Fruit fly (Drosophila melanogaster) whole organism, embryonic: ENCODE results near the gene Lcp65Ad.

ENCODE experiments used
- Adf1 ChIP-seq: fragments of 200-800 bp; sonication (Bioruptor generic); IDR thresholded peaks from 2 replicates; pipeline ENCODE4 v1.3.6; 2022; ENCODE audit warnings: missing biosample characterization, missing genetic modification characterization
- CG11695 ChIP-seq: fragments of 200-800 bp; sonication (Bioruptor generic); IDR thresholded peaks from 3 replicates; pipeline ENCODE4 v1.3.6; 2022; ENCODE audit warnings: missing biosample characterization, missing genetic modification characterization
- CG12155 ChIP-seq: fragments of 200-800 bp; sonication (Bioruptor generic); optimal IDR thresholded peaks from 3 replicates; lab custom pipeline; 2016; ENCODE audit warnings: missing biosample characterization, missing genetic modification characterization
- CG12299 ChIP-seq: fragments of 200-800 bp; sonication (Bioruptor generic); optimal IDR thresholded peaks from 2 replicates; lab custom pipeline; 2018; ENCODE audit warnings: missing biosample characterization, mild to moderate bottlenecking, missing genetic modification characterization
- CG14710 ChIP-seq: fragments of 200-800 bp; sonication (Bioruptor generic); optimal IDR thresholded peaks from 3 replicates; lab custom pipeline; 2019; ENCODE audit warnings: missing biosample characterization, mild to moderate bottlenecking, missing genetic modification characterization, moderate library complexity
- CG15073 ChIP-seq: fragments of 200-800 bp; sonication (Bioruptor generic); optimal IDR thresholded peaks from 2 replicates; lab custom pipeline; 2016; ENCODE audit warnings: missing biosample characterization, missing genetic modification characterization
- CG15696 ChIP-seq: fragments of 200-800 bp; sonication (Bioruptor generic); optimal IDR thresholded peaks from 2 replicates; lab custom pipeline; 2019; ENCODE audit warnings: missing biosample characterization, mild to moderate bottlenecking, missing genetic modification characterization, moderate library complexity
- CG16813 ChIP-seq: fragments of 200-800 bp; sonication (Bioruptor generic); IDR thresholded peaks from 3 replicates; pipeline ENCODE4 v1.3.6; 2022; ENCODE audit warnings: missing biosample characterization, missing genetic modification characterization; ENCODE audit not compliant: partially characterized antibody
- CG17328 ChIP-seq: fragments of 200-800 bp; sonication (Bioruptor generic); IDR thresholded peaks from 2 replicates; pipeline ENCODE4 v1.3.6; 2022; ENCODE audit warnings: missing biosample characterization, missing genetic modification characterization
- CG18476 ChIP-seq: fragments of 200-800 bp; sonication (Bioruptor generic); optimal IDR thresholded peaks from 2 replicates; lab custom pipeline; 2016; ENCODE audit warnings: missing biosample characterization, mild to moderate bottlenecking, missing genetic modification characterization
- CG18599 ChIP-seq: fragments of 200-800 bp; sonication (Bioruptor generic); optimal IDR thresholded peaks from 3 replicates; lab custom pipeline; 2017; ENCODE audit warnings: missing biosample characterization, missing genetic modification characterization, mild to moderate bottlenecking, moderate library complexity, missing genetic modification reagents
- CG18619 ChIP-seq: fragments of 200-800 bp; sonication (Bioruptor generic); optimal IDR thresholded peaks from 3 replicates; lab custom pipeline; 2017; ENCODE audit warnings: missing biosample characterization, mild to moderate bottlenecking, missing genetic modification characterization
- CG2199 ChIP-seq: fragments of 200-800 bp; sonication (Bioruptor generic); IDR thresholded peaks from 3 replicates; pipeline ENCODE4 v1.3.6; 2022; ENCODE audit warnings: missing biosample characterization, missing genetic modification characterization
- CG2678 ChIP-seq: fragments of 200-800 bp; sonication (Bioruptor generic); optimal IDR thresholded peaks from 3 replicates; lab custom pipeline; 2019; ENCODE audit warnings: missing biosample characterization, mild to moderate bottlenecking, missing genetic modification characterization, moderate library complexity
- CG30431 ChIP-seq: fragments of 200-800 bp; sonication (Bioruptor generic); optimal IDR thresholded peaks from 2 replicates; lab custom pipeline; 2017; ENCODE audit warnings: missing biosample characterization, missing genetic modification characterization
- CG32532 ChIP-seq: fragments of 200-800 bp; sonication (Bioruptor generic); IDR thresholded peaks from 2 replicates; pipeline ENCODE4 v1.3.6; 2022; ENCODE audit warnings: missing biosample characterization, missing genetic modification characterization
- CG33213 ChIP-seq: fragments of 200-800 bp; sonication (Bioruptor generic); optimal IDR thresholded peaks from 3 replicates; lab custom pipeline; 2016; ENCODE audit warnings: missing biosample characterization, missing genetic modification characterization
- CG34422 ChIP-seq: fragments of 200-800 bp; sonication (Bioruptor generic); IDR thresholded peaks from 3 replicates; pipeline ENCODE4 v1.3.6; 2022; ENCODE audit warnings: missing biosample characterization, missing genetic modification characterization
- CG3838 ChIP-seq: fragments of 200-800 bp; sonication (Bioruptor generic); optimal IDR thresholded peaks from 3 replicates; lab custom pipeline; 2016; ENCODE audit warnings: missing biosample characterization, missing genetic modification characterization
- CG4404 ChIP-seq: fragments of 200-800 bp; sonication (Bioruptor generic); IDR thresholded peaks from 2 replicates; pipeline ENCODE4 v1.3.6; 2022; ENCODE audit warnings: missing biosample characterization, missing genetic modification characterization
- CG5180 ChIP-seq: fragments of 200-800 bp; sonication (Bioruptor generic); optimal IDR thresholded peaks from 3 replicates; lab custom pipeline; 2017; ENCODE audit warnings: missing biosample characterization, missing genetic modification characterization, mild to moderate bottlenecking, moderate library complexity, missing genetic modification reagents
- CG6272 ChIP-seq: fragments of 200-800 bp; sonication (Bioruptor generic); IDR thresholded peaks from 2 replicates; pipeline ENCODE4 v1.3.6; 2022; ENCODE audit warnings: missing biosample characterization, missing genetic modification characterization
- CG7372 ChIP-seq: fragments of 200-800 bp; sonication (Bioruptor generic); IDR thresholded peaks from 2 replicates; pipeline ENCODE4 v1.3.6; 2022; ENCODE audit warnings: missing biosample characterization, missing genetic modification characterization
- CG8388 ChIP-seq: fragments of 200-800 bp; sonication (Bioruptor generic); optimal IDR thresholded peaks from 2 replicates; lab custom pipeline; 2019; ENCODE audit warnings: missing biosample characterization, mild to moderate bottlenecking, missing genetic modification characterization, moderate library complexity
- Camta ChIP-seq: fragments of 200-800 bp; sonication (Bioruptor generic); optimal IDR thresholded peaks from 2 replicates; lab custom pipeline; 2016; ENCODE audit warnings: missing biosample characterization, missing genetic modification characterization
- CkIIα-i1 ChIP-seq: fragments of 200-800 bp; sonication (Bioruptor generic); IDR thresholded peaks from 2 replicates; pipeline ENCODE4 v1.3.6; 2022; ENCODE audit warnings: missing biosample characterization, missing genetic modification characterization
- Fer1 ChIP-seq: fragments of 200-800 bp; sonication (Bioruptor generic); optimal IDR thresholded peaks from 2 replicates; lab custom pipeline; 2017; ENCODE audit warnings: missing biosample characterization, mild to moderate bottlenecking, missing genetic modification characterization
- Fer3 ChIP-seq: fragments of 200-800 bp; sonication (Bioruptor generic); optimal IDR thresholded peaks from 2 replicates; lab custom pipeline; 2018; ENCODE audit warnings: missing biosample characterization, mild to moderate bottlenecking, missing genetic modification characterization, moderate library complexity
- HmgD ChIP-seq: fragments of 200-800 bp; sonication (Bioruptor generic); optimal IDR thresholded peaks from 3 replicates; lab custom pipeline; 2016; ENCODE audit warnings: missing biosample characterization, missing genetic modification characterization
- NFAT ChIP-seq: fragments of 200-800 bp; sonication (Bioruptor generic); IDR thresholded peaks from 2 replicates; pipeline ENCODE4 v1.3.6; 2022; ENCODE audit warnings: missing biosample characterization, missing genetic modification characterization
- ap ChIP-seq: fragments of 200-800 bp; sonication (Bioruptor generic); IDR thresholded peaks from 2 replicates; pipeline ENCODE4 v1.3.6; 2022; ENCODE audit warnings: missing biosample characterization, missing genetic modification characterization
- chinmo ChIP-seq: fragments of 200-800 bp; sonication (Bioruptor generic); IDR thresholded peaks from 4 replicates; pipeline ENCODE4 v1.3.6; 2022; ENCODE audit warnings: missing biosample characterization, missing genetic modification characterization; ENCODE audit not compliant: partially characterized antibody
- croc ChIP-seq: fragments of 200-800 bp; sonication (Bioruptor generic); conservative IDR thresholded peaks from 3 replicates; pipeline ENCODE4 v1.3.6; 2022; ENCODE audit warnings: missing biosample characterization, missing genetic modification characterization
- crol ChIP-seq: fragments of 200-800 bp; sonication (Bioruptor generic); IDR thresholded peaks from 2 replicates; pipeline ENCODE4 v1.3.6; 2022; ENCODE audit warnings: missing biosample characterization, missing genetic modification characterization
- crp ChIP-seq, 2 experiments: fragments of 200-800 bp; sonication (Bioruptor generic); optimal IDR thresholded peaks; 2 replicates in 1 of 2; 3 replicates in 1 of 2; lab custom pipeline; 2017; ENCODE audit warnings: missing biosample characterization in 2 of 2, missing genetic modification characterization in 2 of 2, mild to moderate bottlenecking in 1 of 2, moderate library complexity in 1 of 2
- dysf ChIP-seq: fragments of 200-800 bp; sonication (Bioruptor generic); IDR thresholded peaks from 3 replicates; pipeline ENCODE4 v1.3.6; 2022; ENCODE audit warnings: missing biosample characterization, missing genetic modification characterization
- fu2 ChIP-seq: fragments of 200-800 bp; sonication (Bioruptor generic); optimal IDR thresholded peaks from 2 replicates; lab custom pipeline; 2016; ENCODE audit warnings: missing biosample characterization, missing genetic modification characterization
- gem ChIP-seq: fragments of 200-800 bp; sonication (Bioruptor generic); optimal IDR thresholded peaks from 2 replicates; lab custom pipeline; 2019; ENCODE audit warnings: missing biosample characterization, mild to moderate bottlenecking, missing genetic modification characterization, moderate library complexity
- hbn ChIP-seq: fragments of 200-800 bp; sonication (Bioruptor generic); IDR thresholded peaks from 2 replicates; pipeline ENCODE4 v1.3.6; 2022; ENCODE audit warnings: missing biosample characterization, missing genetic modification characterization; ENCODE audit not compliant: partially characterized antibody
- kah ChIP-seq: fragments of 200-800 bp; sonication (Bioruptor generic); optimal IDR thresholded peaks from 2 replicates; lab custom pipeline; 2018; ENCODE audit warnings: missing biosample characterization, mild to moderate bottlenecking, missing genetic modification characterization
- ken ChIP-seq: fragments of 200-800 bp; sonication (Bioruptor generic); IDR thresholded peaks from 3 replicates; pipeline ENCODE4 v1.3.6; 2022; ENCODE audit warnings: missing biosample characterization, missing genetic modification characterization
- kni ChIP-seq: fragments of 200-800 bp; sonication (Bioruptor generic); optimal IDR thresholded peaks from 3 replicates; lab custom pipeline; 2017; ENCODE audit warnings: mild to moderate bottlenecking, missing biosample characterization, missing genetic modification reagents, missing genetic modification characterization
- luna ChIP-seq: fragments of 200-800 bp; sonication (Bioruptor generic); optimal IDR thresholded peaks from 2 replicates; lab custom pipeline; 2016; ENCODE audit warnings: missing biosample characterization, missing genetic modification characterization
- ro ChIP-seq: fragments of 200-800 bp; sonication (Bioruptor generic); IDR thresholded peaks from 2 replicates; pipeline ENCODE4 v1.3.6; 2022; ENCODE audit warnings: missing biosample characterization, missing genetic modification characterization
- sc ChIP-seq, 3 experiments: fragments of >200 bp in 2 of 3; fragments of 200-800 bp in 1 of 3; sonication (Bioruptor generic) in 1 of 3; optimal IDR thresholded peaks; 2 replicates in 2 of 3; 3 replicates in 1 of 3; lab custom pipeline; 2017; ENCODE audit warnings: mild to moderate bottlenecking in 1 of 3, missing biosample characterization in 1 of 3, missing genetic modification characterization in 1 of 3, missing genetic modification reagents in 1 of 3
- sens ChIP-seq: fragments of 200-800 bp; sonication (Bioruptor generic); peaks from one replicate; lab custom pipeline; 2016; ENCODE audit warnings: missing biosample characterization, missing genetic modification characterization
- slp2 ChIP-seq: fragments of 200-800 bp; sonication (Bioruptor generic); optimal IDR thresholded peaks from 2 replicates; lab custom pipeline; 2016; ENCODE audit warnings: missing biosample characterization, missing genetic modification characterization
- stc ChIP-seq: fragments of 200-800 bp; sonication (Bioruptor generic); IDR thresholded peaks from 2 replicates; pipeline ENCODE4 v1.3.6; 2022; ENCODE audit warnings: missing biosample characterization, missing genetic modification characterization
- wor ChIP-seq: fragments of 200-800 bp; sonication (Bioruptor generic); IDR thresholded peaks from 2 replicates; pipeline ENCODE4 v1.3.6; 2022; ENCODE audit warnings: missing biosample characterization, missing genetic modification characterization
- zfh2 ChIP-seq: fragments of 200-800 bp; sonication (Bioruptor generic); optimal IDR thresholded peaks from 2 replicates; lab custom pipeline; 2016; ENCODE audit warnings: missing biosample characterization, missing genetic modification characterization

The Lcp65Ad gene

DNA sequence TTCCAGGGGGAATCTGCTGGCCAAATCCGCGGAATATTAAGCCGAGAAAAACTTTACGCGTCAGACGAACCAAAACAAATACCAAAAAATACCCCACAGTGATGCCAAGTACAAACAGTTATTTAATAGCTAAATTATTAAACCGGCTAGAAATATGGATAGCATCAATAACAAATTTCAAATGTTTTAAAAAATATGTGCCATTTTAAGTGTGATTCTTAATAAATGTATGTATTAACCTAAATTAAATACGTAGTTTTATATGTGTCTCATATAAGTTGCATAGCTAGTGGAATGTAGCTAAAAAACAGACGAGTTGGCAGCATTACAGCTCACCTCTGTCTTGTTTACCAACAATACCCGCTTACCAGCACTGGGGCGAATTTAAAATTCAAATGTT, 38.6 kb downstream of the Lcp65Ad start, which contains the start of gene CG10274 (continued):
- TF ChIP-seq sens (GFP tag; lab: Kevin White, UChicago) (peak; percentile 96), kah (no peak), CkIIα-i1 (GFP tag; lab: Robert Waterston, UW) (no peak), fu2 (peak; percentile 71), crol (GFP tag; lab: Robert Waterston, UW) (no peak), chinmo (GFP tag; lab: Robert Waterston, UW) (no peak), Fer1 (GFP tag; lab: Kevin White, UChicago) (peak; percentile 79), CG16813 (GFP tag; lab: Robert Waterston, UW) (no peak), CG2678 (tag; lab: Kevin White, UChicago) (no peak), slp2 (GFP tag; lab: Kevin White, UChicago) (peak; percentile 61), Adf1 (GFP tag; lab: Robert Waterston, UW) (no peak; the same call in 1 of the 2 replicates), zfh2 (GFP tag; lab: Kevin White, UChicago) (peak; percentile 80), CG30431 (peak; percentile 16), CG15696 (tag; lab: Kevin White, UChicago) (peak; percentile 82), CG11695 (GFP tag; lab: Robert Waterston, UW) (no peak), CG33213 (peak; percentile 62), CG2199 (GFP tag; lab: Robert Waterston, UW) (no peak), CG17328 (GFP tag; lab: Robert Waterston, UW) (peak; percentile 49; the same call in 1 of the 2 replicates), CG14710 (tag; lab: Kevin White, UChicago) (peak; percentile 86), CG15073 (GFP tag; lab: Kevin White, UChicago) (no peak), sc (optimal IDR thresholded peaks at IDR 0.05; lab: Kevin White, UChicago) (no peak), sc (GFP tag; optimal IDR thresholded peaks at IDR 0.05; lab: Kevin White, UChicago) (peak; percentile 29), CG18476 (GFP tag; lab: Kevin White, UChicago) (peak; percentile 44), Fer3 (tag; lab: Kevin White, UChicago) (peak; percentile 73), CG32532 (GFP tag; lab: Robert Waterston, UW) (peak; percentile 66), CG4404 (GFP tag; lab: Robert Waterston, UW) (peak; percentile 71), CG12155 (GFP tag; lab: Kevin White, UChicago) (peak; percentile 90), HmgD (GFP tag; lab: Kevin White, UChicago) (peak; percentile 6), stc (no peak), CG34422 (GFP tag; lab: Robert Waterston, UW) (peak; percentile 77; the same call in 2 of the 3 replicates), CG6272 (0 out of 2 replicates have a peak, but pooled peaks have one; percentile 47), ap (GFP tag; lab: Robert Waterston, UW) (no peak), CG5180 (no peak), CG18599 (GFP tag; lab: Kevin White, UChicago) (no peak), Camta (GFP tag; lab: Kevin White, UChicago) (peak; percentile 70), crp (GFP tag; optimal IDR thresholded peaks at IDR 0.05; lab: Kevin White, UChicago) (peak in 1 of 2 experiments; percentile 16), dysf (GFP tag; lab: Robert Waterston, UW) (peak; percentile 66; the same call in 1 of the 3 replicates), hbn (no peak), NFAT (GFP tag; lab: Robert Waterston, UW) (peak; percentile 59; the same call in 1 of the 2 replicates), croc (GFP tag; lab: Robert Waterston, UW) (peak; percentile 62; the same call in 2 of the 3 replicates), luna (GFP tag; lab: Kevin White, UChicago) (peak; percentile 65), ken (GFP tag; lab: Robert Waterston, UW) (peak; percentile 55; the same call in 2 of the 3 replicates), CG7372 (GFP tag; lab: Robert Waterston, UW) (peak; percentile 66), wor (peak; percentile 29; the same call in 1 of the 2 replicates), gem (tag; lab: Kevin White, UChicago) (peak; percentile 86), kni (GFP tag; lab: Kevin White, UChicago) (no peak), CG3838 (GFP tag; lab: Kevin White, UChicago) (peak; percentile 50), CG12299 (tag; lab: Kevin White, UChicago) (peak; percentile 19), CG8388 (GFP tag; lab: Kevin White, UChicago) (peak; percentile 50), CG18619 (GFP tag; lab: Kevin White, UChicago) (peak; percentile 77), ro (GFP tag; lab: Robert Waterston, UW) (peak; percentile 48; the same call in 1 of the 2 replicates)
